Worm (Caenorhabditis elegans) whole organism, L3 larva: ENCODE measurements around the gene C26H9A.3.

Experiments used
- R02D3.7 ChIP-seq: fragments of 150-350 bp; optimal IDR thresholded peaks from 2 replicates; lab custom pipeline; 2014; ENCODE audit warnings: missing biosample characterization, missing genetic modification characterization
- ceh-28 ChIP-seq: fragments of 150-350 bp; optimal IDR thresholded peaks from 2 replicates; lab custom pipeline; 2014; ENCODE audit warnings: missing biosample characterization, missing genetic modification reagents, missing genetic modification characterization
- daf-12 ChIP-seq: fragments of 150-350 bp; optimal IDR thresholded peaks from 2 replicates; lab custom pipeline; 2014; ENCODE audit warnings: missing biosample characterization, missing genetic modification reagents, missing genetic modification characterization
- egl-27 ChIP-seq: sonication (generic microtip); optimal IDR thresholded peaks from 4 replicates; lab custom pipeline; 2017; ENCODE audit warnings: missing biosample characterization, missing genetic modification reagents, missing genetic modification characterization
- egl-5 ChIP-seq: fragments of 150-350 bp; optimal IDR thresholded peaks from 2 replicates; lab custom pipeline; 2017; ENCODE audit warnings: missing biosample characterization, missing genetic modification reagents, missing genetic modification characterization, inconsistent platforms
- elt-1 ChIP-seq: fragments of 150-350 bp; optimal IDR thresholded peaks from 2 replicates; lab custom pipeline; 2014; ENCODE audit warnings: missing biosample characterization, missing genetic modification characterization
- elt-2 ChIP-seq: sonication (generic microtip); optimal IDR thresholded peaks from 2 replicates; lab custom pipeline; 2016; ENCODE audit warnings: missing genetic modification reagents, mild to moderate bottlenecking, missing genetic modification characterization, missing compliant biosample characterization
- elt-3 ChIP-seq, 3 experiments: fragments of 150-350 bp in 1 of 3; sonication (generic microtip) in 2 of 3; optimal IDR thresholded peaks; 2 replicates in 2 of 3; 4 replicates in 1 of 3; lab custom pipeline; 2014 to 2017; ENCODE audit warnings: missing biosample characterization in 3 of 3, missing genetic modification characterization in 3 of 3
- eor-1 ChIP-seq, 2 experiments: fragments of 150-350 bp; optimal IDR thresholded peaks; 2 replicates each; lab custom pipeline; 2014 to 2018; ENCODE audit warnings: missing biosample characterization in 2 of 2, missing genetic modification characterization in 2 of 2
- fkh-10 ChIP-seq: sonication (generic microtip); optimal IDR thresholded peaks from 2 replicates; lab custom pipeline; 2017; ENCODE audit warnings: missing biosample characterization, missing genetic modification reagents, missing genetic modification characterization
- fos-1 ChIP-seq: fragments of 150-350 bp; optimal IDR thresholded peaks from 2 replicates; lab custom pipeline; 2014; ENCODE audit warnings: missing biosample characterization, missing genetic modification characterization
- hmg-11 ChIP-seq: sonication (generic microtip); optimal IDR thresholded peaks from 2 replicates; lab custom pipeline; 2016; ENCODE audit warnings: missing genetic modification characterization, missing compliant biosample characterization
- jun-1 ChIP-seq: fragments of 150-350 bp; optimal IDR thresholded peaks from 2 replicates; lab custom pipeline; 2014; ENCODE audit warnings: missing biosample characterization, missing genetic modification reagents, missing genetic modification characterization
- lin-15B ChIP-seq: fragments of 150-350 bp; optimal IDR thresholded peaks from 2 replicates; lab custom pipeline; 2014; ENCODE audit warnings: missing biosample characterization, missing genetic modification characterization
- lin-39 ChIP-seq: fragments of 150-350 bp; optimal IDR thresholded peaks from 2 replicates; lab custom pipeline; 2018; ENCODE audit warnings: missing biosample characterization, missing genetic modification reagents, missing genetic modification characterization
- lsy-12 ChIP-seq: sonication (generic microtip); optimal IDR thresholded peaks from 2 replicates; lab custom pipeline; 2016; ENCODE audit warnings: mild to moderate bottlenecking, missing genetic modification characterization, missing compliant biosample characterization
- mdl-1 ChIP-seq: fragments of 150-350 bp; optimal IDR thresholded peaks from 2 replicates; lab custom pipeline; 2014; ENCODE audit warnings: missing biosample characterization, missing genetic modification characterization
- mml-1 ChIP-seq: fragments of 150-350 bp; sonication (generic microtip); optimal IDR thresholded peaks from 3 replicates; lab custom pipeline; 2014; ENCODE audit warnings: missing biosample characterization, missing genetic modification characterization
- nfya-1 ChIP-seq: sonication (generic microtip); optimal IDR thresholded peaks from 2 replicates; lab custom pipeline; 2017; ENCODE audit warnings: missing genetic modification characterization, mild to moderate bottlenecking, missing compliant biosample characterization, antibody characterized with exemption, moderate library complexity; ENCODE audit not compliant: insufficient read depth
- nhr-11 ChIP-seq: fragments of 150-350 bp; optimal IDR thresholded peaks from 2 replicates; lab custom pipeline; 2014; ENCODE audit warnings: missing biosample characterization, missing genetic modification characterization
- nhr-23 ChIP-seq: fragments of 150-350 bp; optimal IDR thresholded peaks from 2 replicates; lab custom pipeline; 2014; ENCODE audit warnings: missing biosample characterization, missing genetic modification reagents, missing genetic modification characterization
- nhr-237 ChIP-seq: fragments of 150-350 bp; optimal IDR thresholded peaks from 2 replicates; lab custom pipeline; 2014; ENCODE audit warnings: missing biosample characterization, missing genetic modification characterization
- nhr-25 ChIP-seq: sonication (generic microtip); optimal IDR thresholded peaks from 2 replicates; lab custom pipeline; 2017; ENCODE audit warnings: missing biosample characterization, missing genetic modification characterization
- nhr-28 ChIP-seq: fragments of 150-350 bp; optimal IDR thresholded peaks from 2 replicates; lab custom pipeline; 2014; ENCODE audit warnings: missing biosample characterization, missing genetic modification characterization
- nhr-43 ChIP-seq: sonication (generic microtip); optimal IDR thresholded peaks from 2 replicates; lab custom pipeline; 2016; ENCODE audit warnings: mild to moderate bottlenecking, missing genetic modification characterization, missing compliant biosample characterization; ENCODE audit not compliant: poor library complexity, severe bottlenecking
- nhr-67 ChIP-seq: fragments of 150-350 bp; optimal IDR thresholded peaks from 2 replicates; lab custom pipeline; 2014; ENCODE audit warnings: missing biosample characterization, missing genetic modification characterization
- nhr-76 ChIP-seq: fragments of 150-350 bp; sonication (generic microtip); optimal IDR thresholded peaks from 5 replicates; lab custom pipeline; 2014; ENCODE audit warnings: missing biosample characterization, missing genetic modification characterization
- nhr-77 ChIP-seq: fragments of 150-350 bp; optimal IDR thresholded peaks from 2 replicates; lab custom pipeline; 2014; ENCODE audit warnings: missing biosample characterization, missing genetic modification characterization
- pha-4 ChIP-seq: fragments of 150-350 bp; optimal IDR thresholded peaks from 2 replicates; lab custom pipeline; 2014; ENCODE audit warnings: missing biosample characterization, missing genetic modification reagents, missing genetic modification characterization
- pqm-1 ChIP-seq: fragments of 150-350 bp; optimal IDR thresholded peaks from 2 replicates; lab custom pipeline; 2017; ENCODE audit warnings: missing biosample characterization, missing genetic modification characterization, inconsistent platforms
- skn-1 ChIP-seq: fragments of 150-350 bp; optimal IDR thresholded peaks from 2 replicates; lab custom pipeline; 2014; ENCODE audit warnings: missing biosample characterization, missing genetic modification characterization
- snpc-4 ChIP-seq: fragments of 150-350 bp; optimal IDR thresholded peaks from 2 replicates; lab custom pipeline; 2014; ENCODE audit warnings: missing biosample characterization, missing genetic modification characterization
- tbx-2 ChIP-seq: sonication (generic microtip); optimal IDR thresholded peaks from 2 replicates; lab custom pipeline; 2016; ENCODE audit warnings: mild to moderate bottlenecking, missing genetic modification characterization, missing compliant biosample characterization
- zag-1 ChIP-seq: fragments of 150-350 bp; optimal IDR thresholded peaks from 2 replicates; lab custom pipeline; 2014; ENCODE audit warnings: missing biosample characterization, missing genetic modification characterization
- ztf-11 ChIP-seq: fragments of 150-350 bp; optimal IDR thresholded peaks from 2 replicates; lab custom pipeline; 2014; ENCODE audit warnings: missing biosample characterization, missing genetic modification characterization
- ztf-4 ChIP-seq: fragments of 150-350 bp; optimal IDR thresholded peaks from 2 replicates; lab custom pipeline; 2014; ENCODE audit warnings: missing biosample characterization, missing genetic modification characterization

The C26H9A.3 gene

ce11 chrIV:12600941-12601340 is 38.3 kb downstream of the C26H9A.3 start:
- peak; percentile 18 for TF ChIP-seq jun-1 (tag; lab: Kevin White, UChicago)
- TF ChIP-seq lin-15B (tag; lab: Kevin White, UChicago), result no peak
- no peak for TF ChIP-seq nhr-28 (tag; lab: Kevin White, UChicago)
- no peak for TF ChIP-seq fkh-10 (GFP tag; lab: Kevin White, UChicago)
- TF ChIP-seq daf-12 (tag; lab: Kevin White, UChicago), result no peak
- TF ChIP-seq nhr-76, result no peak
- peak; percentile 94 for TF ChIP-seq elt-2
- no peak for TF ChIP-seq hmg-11 (tag; lab: Kevin White, UChicago)
- TF ChIP-seq ztf-4, result no peak
- no peak for TF ChIP-seq snpc-4
- peak; percentile 94 for TF ChIP-seq pqm-1 (tag; lab: Kevin White, UChicago)

ce11 chrIV:12599158-12599557 is 40.1 kb downstream of the C26H9A.3 start, which contains the start of gene pgp-1:
TSS of gene pgp-1 (minus strand) at chrIV:12599169.
- TF ChIP-seq jun-1 (tag; lab: Kevin White, UChicago) (peak; percentile 9), elt-2 (peak; percentile 94), zag-1 (tag; lab: Kevin White, UChicago) (no peak), nhr-43 (tag; lab: Kevin White, UChicago) (no peak), pqm-1 (tag; lab: Kevin White, UChicago) (peak; percentile 91), nhr-28 (tag; lab: Kevin White, UChicago) (no peak), pha-4 (tag; lab: Kevin White, UChicago) (peak; percentile 27), nhr-11 (tag; lab: Kevin White, UChicago) (no peak), ceh-28 (tag; lab: Kevin White, UChicago) (no peak)

ce11 chrIV:12596960-12597359 is 42.3 kb downstream of the C26H9A.3 start:
- TF ChIP-seq lsy-12 (no peak), ztf-4 (no peak), zag-1 (tag; lab: Kevin White, UChicago) (no peak), ceh-28 (tag; lab: Kevin White, UChicago) (no peak), egl-5 (tag; lab: Kevin White, UChicago) (no peak), nhr-25 (tag; lab: Kevin White, UChicago) (no peak), pha-4 (tag; lab: Kevin White, UChicago) (no peak), fos-1 (tag; lab: Kevin White, UChicago) (no peak), nhr-28 (tag; lab: Kevin White, UChicago) (no peak), snpc-4 (no peak), nhr-77 (no peak), mml-1 (no peak), nhr-237 (no peak), ztf-11 (tag; lab: Kevin White, UChicago) (no peak), hmg-11 (tag; lab: Kevin White, UChicago) (no peak), nhr-23 (tag; lab: Kevin White, UChicago) (no peak), egl-27 (tag; lab: Kevin White, UChicago) (no peak), elt-3 (tag; optimal IDR thresholded peaks at IDR 0.05; lab: Kevin White, UChicago) (no peak), nhr-76 (no peak), mdl-1 (tag; lab: Kevin White, UChicago) (no peak)

- TF ChIP-seq elt-1 (tag; lab: Kevin White, UChicago), result no peak
- no peak for TF ChIP-seq eor-1 (tag; optimal IDR thresholded peaks at IDR 0.05; lab: Kevin White, UChicago)
- TF ChIP-seq tbx-2 (tag; lab: Kevin White, UChicago), result peak; percentile 43
- TF ChIP-seq nhr-23 (tag; lab: Kevin White, UChicago), result peak; percentile 19
- TF ChIP-seq nhr-25 (tag; lab: Kevin White, UChicago), result peak; percentile 11
- TF ChIP-seq egl-27 (tag; lab: Kevin White, UChicago), result peak; percentile 6
- peak; percentile 73 for TF ChIP-seq pha-4 (tag; lab: Kevin White, UChicago)
- peak; percentile 26 for TF ChIP-seq pqm-1 (tag; lab: Kevin White, UChicago)
- peak; percentile 91 for TF ChIP-seq hmg-11 (tag; lab: Kevin White, UChicago)
- no peak for TF ChIP-seq nhr-67
- peak; percentile 53 for TF ChIP-seq lsy-12
- peak; percentile 83 for TF ChIP-seq nfya-1
- TF ChIP-seq nhr-76, result no peak
- TF ChIP-seq R02D3.7 (tag; lab: Kevin White, UChicago), result peak; percentile 31
- TF ChIP-seq jun-1 (tag; lab: Kevin White, UChicago), result peak; percentile 40
- peak; percentile 62 for TF ChIP-seq elt-2
- peak; percentile 52 for TF ChIP-seq snpc-4
- peak; percentile 46 for TF ChIP-seq lin-15B (tag; lab: Kevin White, UChicago)
- TF ChIP-seq skn-1 (tag; lab: Kevin White, UChicago), result peak; percentile 7
- no peak for TF ChIP-seq nhr-28 (tag; lab: Kevin White, UChicago)
- peak; percentile 60 for TF ChIP-seq lin-39 (tag; lab: Kevin White, UChicago)
Observed at ce11 chrIV:12594574-12594973, 44.6 kb downstream of the C26H9A.3 start.
